Worm (Caenorhabditis elegans): ENCODE data around the gene F46E10.2.

The F46E10.2 gene

DNA sequence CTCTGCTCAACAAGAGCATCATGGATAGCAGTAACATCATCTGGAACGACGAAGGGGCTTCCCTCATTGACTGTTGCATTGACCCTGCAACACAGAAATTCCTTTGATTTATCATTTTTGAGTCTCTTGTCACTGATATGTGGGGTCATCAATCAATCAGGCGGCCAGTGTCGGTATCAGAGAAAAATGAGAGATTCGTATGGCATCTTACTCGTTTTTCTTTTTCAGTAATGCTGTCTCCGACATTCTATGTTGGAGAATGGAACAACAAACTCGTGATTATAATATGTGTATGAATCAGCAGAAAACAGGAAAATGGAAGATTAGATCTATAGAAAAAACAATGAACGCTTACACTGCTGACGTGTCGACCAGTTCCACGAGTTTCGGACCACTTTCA lies 17.1 kb upstream of the F46E10.2 start:
- TF ChIP-seq unc-55 (GFP tag; optimal IDR thresholded peaks at IDR 0.05) (peak; percentile 59), zip-5 (tag; optimal IDR thresholded peaks at IDR 0.05) (no peak)

DNA sequence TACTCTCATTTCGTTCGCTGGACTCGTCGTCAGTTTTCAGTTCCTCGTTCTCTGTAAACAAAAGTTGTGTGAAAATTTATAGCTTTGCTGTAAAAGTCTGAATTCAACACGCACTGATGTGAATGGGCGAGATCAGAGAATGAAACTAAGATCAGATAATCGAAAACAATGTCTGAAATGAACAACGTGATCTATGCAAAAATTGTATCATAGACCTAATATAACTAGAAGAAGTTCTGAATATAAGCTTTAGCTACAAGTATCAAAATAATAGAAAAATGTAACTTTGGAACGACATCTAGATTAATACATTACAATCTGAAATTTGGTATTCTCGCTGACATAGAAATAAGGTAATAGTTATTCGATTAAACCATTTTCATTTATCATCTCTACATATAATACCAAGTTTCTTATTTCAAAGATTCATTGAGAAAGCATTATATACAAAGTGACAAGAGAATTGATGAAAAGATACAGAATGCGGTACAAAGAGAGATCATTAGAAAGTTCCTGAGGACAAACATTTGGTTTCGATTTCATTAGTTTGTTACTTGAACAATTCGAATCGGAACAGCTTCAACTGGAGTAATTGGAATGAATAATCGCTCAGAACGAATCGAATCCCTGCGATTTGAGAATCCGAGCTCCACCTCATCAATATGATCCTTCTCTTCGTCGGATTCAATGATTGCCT lies 16.0 kb upstream of the F46E10.2 start, which contains the start of gene moc-2:
moc-2 (minus strand) TSS at position 51 of the 697 bp plus-strand sequence.
- TF ChIP-seq sox-4 (tag; optimal IDR thresholded peaks at IDR 0.05) (no peak), rnt-1 (tag; optimal IDR thresholded peaks at IDR 0.05) (no peak), ceh-34 (tag; optimal IDR thresholded peaks at IDR 0.05) (no peak), nhr-11 (tag; optimal IDR thresholded peaks at IDR 0.05) (no peak), mec-3 (tag; optimal IDR thresholded peaks at IDR 0.05; ENCODE audit: borderline replicate concordance) (no peak), pag-3 (tag; optimal IDR thresholded peaks at IDR 0.05; ENCODE audit: borderline replicate concordance) (no peak)

DNA sequence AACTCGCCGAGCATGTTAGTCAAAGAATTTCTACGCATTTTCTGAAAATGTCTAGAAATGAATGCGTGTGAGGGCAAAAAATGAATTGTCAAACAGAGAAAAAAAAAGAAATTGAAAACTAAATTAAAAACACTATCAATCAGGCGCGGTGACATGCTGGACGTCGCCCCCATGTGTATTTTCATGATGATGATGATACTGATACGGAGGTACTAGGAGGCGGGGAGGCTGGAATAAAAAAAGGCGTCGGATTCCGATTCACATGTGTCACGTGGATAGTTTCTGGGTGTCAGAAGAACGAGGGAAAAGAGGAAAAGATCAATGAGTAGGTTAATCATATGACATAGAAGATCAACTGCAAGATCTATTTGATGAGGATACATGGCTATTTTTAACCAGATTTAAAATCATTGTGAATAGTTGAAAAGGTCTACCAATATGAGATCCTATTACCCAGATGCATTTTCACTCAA lies 14.9 kb upstream of the F46E10.2 start, which contains the start of gene W01A11.7:
W01A11.7 (minus strand) TSS at position 51 of the 473 bp plus-strand sequence.
- no peak for TF ChIP-seq eyg-1 (tag; optimal IDR thresholded peaks at IDR 0.05)
- TF ChIP-seq ceh-34 (tag; optimal IDR thresholded peaks at IDR 0.05), result no peak
- TF ChIP-seq elt-2 (tag; optimal IDR thresholded peaks at IDR 0.05), result no peak
- no peak for TF ChIP-seq pha-4 (tag; optimal IDR thresholded peaks at IDR 0.05)
- TF ChIP-seq ceh-6 (GFP tag; optimal IDR thresholded peaks at IDR 0.05), result no peak
- no peak for TF ChIP-seq fkh-10 (GFP tag; optimal IDR thresholded peaks at IDR 0.05)
- TF ChIP-seq pha-2 (tag; optimal IDR thresholded peaks at IDR 0.05), result no peak
- TF ChIP-seq gmeb-2 (tag; optimal IDR thresholded peaks at IDR 0.05), result no peak
- no peak for TF ChIP-seq hlh-13 (GFP tag; optimal IDR thresholded peaks at IDR 0.05)
- no peak for TF ChIP-seq F13H6.1 (tag; optimal IDR thresholded peaks at IDR 0.05)
- TF ChIP-seq C38D4.7 (GFP tag; optimal IDR thresholded peaks at IDR 0.05), result no peak
- no peak for TF ChIP-seq hlh-15 (tag; optimal IDR thresholded peaks at IDR 0.05)
- no peak for TF ChIP-seq ceh-18 (tag; optimal IDR thresholded peaks at IDR 0.05)
- no peak for TF ChIP-seq madf-2 (tag; optimal IDR thresholded peaks at IDR 0.05)

DNA sequence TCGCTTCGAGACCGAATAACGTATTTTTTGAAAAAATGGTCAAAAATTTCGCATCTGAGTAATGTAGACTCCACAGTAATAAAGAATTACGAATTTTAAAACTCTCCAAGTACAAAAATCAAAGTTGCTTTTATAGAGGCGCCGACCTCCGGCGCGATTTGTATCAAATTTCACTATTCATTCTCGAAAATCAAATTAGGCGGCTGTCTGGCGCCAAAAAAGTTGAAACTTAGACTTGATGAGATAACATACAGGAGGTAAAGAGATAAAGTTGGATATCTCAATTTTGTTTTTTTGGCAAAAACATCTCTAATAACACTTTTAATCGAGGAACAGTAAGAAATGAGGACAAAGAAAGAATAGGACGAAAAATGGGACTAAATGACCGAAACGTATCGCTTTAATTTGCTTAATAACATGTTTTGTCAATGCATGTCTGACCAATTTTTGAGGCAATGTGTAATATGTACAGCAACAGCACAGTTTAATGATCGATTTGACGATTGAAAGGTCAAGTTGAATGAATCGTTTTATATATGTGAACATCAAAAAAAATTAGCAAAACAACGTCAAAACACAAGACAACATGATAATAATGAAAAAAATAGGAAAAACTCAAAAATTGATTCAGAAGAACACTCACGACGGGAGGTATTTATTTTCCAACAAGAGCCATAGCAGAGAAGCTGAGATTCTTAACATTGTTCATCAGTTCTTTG lies 13.8 kb upstream of the F46E10.2 start:
- no peak for TF ChIP-seq unc-55 (GFP tag; optimal IDR thresholded peaks at IDR 0.05)
- no peak for TF ChIP-seq unc-86 (tag; optimal IDR thresholded peaks at IDR 0.05)
- no peak for TF ChIP-seq tbx-7 (tag; optimal IDR thresholded peaks at IDR 0.05)
- no peak for TF ChIP-seq fax-1 (tag; optimal IDR thresholded peaks at IDR 0.05)
- TF ChIP-seq ceh-30 (tag; optimal IDR thresholded peaks at IDR 0.05), result no peak
- no peak for TF ChIP-seq dmd-4 (tag; optimal IDR thresholded peaks at IDR 0.05; ENCODE audit: borderline replicate concordance)
- no peak for TF ChIP-seq K09A11.1 (tag; optimal IDR thresholded peaks at IDR 0.05; ENCODE audit: insufficient read depth)
- TF ChIP-seq hlh-6 (tag; optimal IDR thresholded peaks at IDR 0.05), result no peak
- TF ChIP-seq unc-3 (GFP tag; conservative IDR thresholded peaks at IDR 0.05), result no peak
- TF ChIP-seq unc-3 (tag; optimal IDR thresholded peaks at IDR 0.05), result no peak
- TF ChIP-seq K02D7.2 (tag; optimal IDR thresholded peaks at IDR 0.05), result no peak
- TF ChIP-seq pat-9 (tag; optimal IDR thresholded peaks at IDR 0.05), result no peak
- no peak for TF ChIP-seq ceh-24 (tag; optimal IDR thresholded peaks at IDR 0.05)
- TF ChIP-seq fkh-10 (GFP tag; optimal IDR thresholded peaks at IDR 0.05), result no peak
- TF ChIP-seq hlh-15 (tag; optimal IDR thresholded peaks at IDR 0.05), result no peak
- TF ChIP-seq mec-3 (tag; optimal IDR thresholded peaks at IDR 0.05; ENCODE audit: borderline replicate concordance), result no peak
